Worm (Caenorhabditis elegans): ENCODE measurements around the gene ceh-20.
A peak's percentile ranks its signal among the peaks of the same experiment; 100 is the strongest.

The ceh-20 gene

DNA sequence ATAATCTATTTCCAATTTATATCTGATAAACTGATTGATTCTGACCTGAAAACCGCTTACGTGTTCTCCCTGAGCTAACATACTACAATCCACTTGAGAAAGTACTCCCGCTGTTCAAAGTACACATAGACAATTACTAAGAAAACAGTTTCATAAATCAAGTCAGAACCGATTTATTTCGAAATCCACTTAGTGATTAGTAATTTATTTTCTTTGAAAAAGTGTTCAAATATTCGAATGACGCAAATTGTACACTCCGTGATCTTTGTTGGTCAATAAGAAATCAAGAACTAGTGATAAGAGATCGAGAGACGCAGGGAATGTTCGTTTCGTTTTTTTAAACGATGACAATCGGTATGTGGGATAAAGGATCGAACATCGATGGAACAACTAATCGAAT, 12.8 kb downstream of the ceh-20 start:
- TF ChIP-seq nhr-80 (tag; optimal IDR thresholded peaks at IDR 0.05) = peak; percentile 27
- 0 out of 2 replicates have a peak, but pooled peaks have one; percentile 41 for TF ChIP-seq lin-26 (GFP tag; IDR thresholded peaks at IDR 0.05)
- no peak for TF ChIP-seq cebp-1 (GFP tag; IDR thresholded peaks at IDR 0.05)
- TF ChIP-seq cebp-1 (tag; optimal IDR thresholded peaks at IDR 0.05) = peak; percentile 52
- TF ChIP-seq snpc-1.1 (tag; optimal IDR thresholded peaks at IDR 0.05; ENCODE audit: insufficient read depth) = no peak

DNA sequence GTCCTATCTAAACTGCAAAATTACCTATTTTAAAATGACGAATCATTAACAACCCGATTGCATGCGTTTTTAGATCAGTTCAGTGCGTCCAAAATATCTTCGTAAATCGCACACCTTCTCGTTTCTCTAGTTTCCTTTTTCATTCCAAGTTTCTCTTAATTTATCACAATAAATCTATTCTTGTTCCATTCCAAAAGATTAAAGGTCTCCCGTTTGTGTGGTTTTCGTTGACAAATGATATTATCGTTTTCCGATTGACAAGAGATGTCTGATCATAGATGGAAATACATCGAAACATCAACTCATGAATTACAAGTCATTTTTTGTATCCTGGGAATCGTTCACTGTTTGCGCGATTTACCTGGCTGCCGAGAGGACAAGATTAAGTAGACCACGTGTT, 13.5 kb downstream of the ceh-20 start:
- TF ChIP-seq chd-7 (tag; optimal IDR thresholded peaks at IDR 0.05) = no peak
- no peak for TF ChIP-seq mes-4 (tag; optimal IDR thresholded peaks at IDR 0.05)
- TF ChIP-seq mel-28 (tag; optimal IDR thresholded peaks at IDR 0.05; ENCODE audit: borderline replicate concordance) = no peak
- no peak for TF ChIP-seq attf-5 (GFP tag; optimal IDR thresholded peaks at IDR 0.05)
- no peak for TF ChIP-seq attf-6 (GFP tag; IDR thresholded peaks at IDR 0.05)
- no peak for TF ChIP-seq dox-1 (GFP tag; IDR thresholded peaks at IDR 0.05)
- no peak for TF ChIP-seq madf-6 (GFP tag; IDR thresholded peaks at IDR 0.05)
- no peak for TF ChIP-seq efl-1 (GFP tag; optimal IDR thresholded peaks at IDR 0.05)
- no peak for TF ChIP-seq mcd-1 (GFP tag; IDR thresholded peaks at IDR 0.05)
- no peak for TF ChIP-seq hlh-26 (GFP tag; conservative IDR thresholded peaks at IDR 0.05)
- no peak for TF ChIP-seq akir-1 (GFP tag; optimal IDR thresholded peaks at IDR 0.05)

DNA sequence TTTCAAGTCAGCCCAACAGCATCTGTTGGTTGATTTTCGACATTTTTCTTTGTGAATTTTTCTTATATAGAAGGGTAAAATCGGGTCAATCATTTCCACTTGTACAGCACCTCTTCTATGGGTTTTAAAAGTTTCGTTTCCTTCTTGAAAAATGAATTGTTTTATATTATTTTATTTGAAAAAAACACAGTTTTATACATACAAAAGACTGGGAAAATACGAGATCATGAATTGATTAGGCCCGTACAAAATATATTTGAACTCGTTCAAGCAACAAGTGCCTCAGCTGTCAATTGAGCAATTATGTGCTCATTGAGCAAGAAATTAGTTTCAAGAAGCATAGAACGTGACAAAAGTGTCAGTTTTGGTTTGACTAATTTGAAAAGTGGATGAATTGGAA, 22.5 kb downstream of the ceh-20 start:
- no peak for TF ChIP-seq nfya-1 (tag; optimal IDR thresholded peaks at IDR 0.05; ENCODE audit: borderline replicate concordance, insufficient read depth)
- no peak for TF ChIP-seq hlh-26 (GFP tag; conservative IDR thresholded peaks at IDR 0.05)
- no peak for TF ChIP-seq tlf-1 (GFP tag; optimal IDR thresholded peaks at IDR 0.05)
- no peak for TF ChIP-seq fkh-3 (tag; optimal IDR thresholded peaks at IDR 0.05)
- no peak for TF ChIP-seq ztf-25 (GFP tag; IDR thresholded peaks at IDR 0.05)
- TF ChIP-seq somi-1 (GFP tag; optimal IDR thresholded peaks at IDR 0.05) = no peak
- no peak for TF ChIP-seq ets-4 (GFP tag; optimal IDR thresholded peaks at IDR 0.05)
- no peak for TF ChIP-seq attf-3 (GFP tag; conservative IDR thresholded peaks at IDR 0.05)
- TF ChIP-seq unc-130 (GFP tag; optimal IDR thresholded peaks at IDR 0.05) = no peak
- no peak for TF ChIP-seq ccch-3 (GFP tag; optimal IDR thresholded peaks at IDR 0.05)
- no peak for TF ChIP-seq T07F8.4 (tag; optimal IDR thresholded peaks at IDR 0.05)
- no peak for TF ChIP-seq F57C9.4 (tag; optimal IDR thresholded peaks at IDR 0.05)
- TF ChIP-seq chd-7 (tag; optimal IDR thresholded peaks at IDR 0.05) = no peak
- TF ChIP-seq egl-44 (GFP tag; IDR thresholded peaks at IDR 0.05) = no peak
- TF ChIP-seq cebp-2 (GFP tag; IDR thresholded peaks at IDR 0.05) = no peak
- TF ChIP-seq ama-1 (optimal IDR thresholded peaks at IDR 0.05) = no peak
- TF ChIP-seq ama-1 (GFP tag; optimal IDR thresholded peaks at IDR 0.05) = no peak
- no peak for TF ChIP-seq nhr-90 (tag; optimal IDR thresholded peaks at IDR 0.05)

DNA sequence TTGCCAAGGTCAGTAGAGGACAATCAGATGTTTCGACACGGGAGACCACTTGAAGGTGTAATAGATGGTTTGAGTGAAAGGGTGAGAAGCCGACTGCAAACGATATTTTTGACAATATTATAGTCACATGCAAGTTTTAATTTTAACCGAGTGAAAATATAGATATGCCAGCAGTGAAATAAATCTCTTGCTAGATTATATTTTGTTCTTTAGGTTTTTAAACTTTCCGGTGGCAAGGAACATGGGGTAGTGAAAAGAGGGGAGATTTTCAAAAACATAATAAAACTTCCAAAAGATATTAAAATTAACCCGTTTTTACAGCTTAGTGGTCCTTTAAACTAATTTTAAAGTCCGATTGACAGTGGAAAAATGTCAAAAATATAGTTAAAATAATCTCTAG, 25.7 kb downstream of the ceh-20 start, which contains the start of gene C06E8.5:
C06E8.5 (minus strand) TSS at position 101 of the 400 bp plus-strand sequence.
- TF ChIP-seq egl-18 (GFP tag; IDR thresholded peaks at IDR 0.05) = no peak
- TF ChIP-seq ceh-58 (GFP tag; IDR thresholded peaks at IDR 0.05) = no peak
- TF ChIP-seq ZK185.1 (tag; optimal IDR thresholded peaks at IDR 0.05; ENCODE audit: poor library complexity, severe bottlenecking) = no peak
- TF ChIP-seq F52B5.7 (tag; optimal IDR thresholded peaks at IDR 0.05) = no peak
- TF ChIP-seq ztf-6 (GFP tag; IDR thresholded peaks at IDR 0.05) = no peak
- TF ChIP-seq Y67H2A.10 (GFP tag; conservative IDR thresholded peaks at IDR 0.05) = no peak
- TF ChIP-seq F57C9.4 (tag; optimal IDR thresholded peaks at IDR 0.05) = no peak
- no peak for TF ChIP-seq him-1 (tag; optimal IDR thresholded peaks at IDR 0.05)
- no peak for TF ChIP-seq ccch-3 (GFP tag; optimal IDR thresholded peaks at IDR 0.05)
- no peak for TF ChIP-seq akir-1 (GFP tag; optimal IDR thresholded peaks at IDR 0.05)
- no peak for TF ChIP-seq nfyb-1 (GFP tag; IDR thresholded peaks at IDR 0.05)
- no peak for TF ChIP-seq ets-4 (GFP tag; optimal IDR thresholded peaks at IDR 0.05)
- no peak for TF ChIP-seq rcor-1 (GFP tag; IDR thresholded peaks at IDR 0.05)
- TF ChIP-seq F22D6.2 (tag; optimal IDR thresholded peaks at IDR 0.05) = no peak
- no peak for TF ChIP-seq nfya-1 (tag; optimal IDR thresholded peaks at IDR 0.05; ENCODE audit: borderline replicate concordance, insufficient read depth)
- no peak for TF ChIP-seq F39B2.1 (GFP tag; IDR thresholded peaks at IDR 0.05)
- TF ChIP-seq zfh-2 (GFP tag; conservative IDR thresholded peaks at IDR 0.05) = no peak
- no peak for TF ChIP-seq rpc-1 (optimal IDR thresholded peaks at IDR 0.05)
- TF ChIP-seq rpc-1 (tag; optimal IDR thresholded peaks at IDR 0.05) = no peak
- TF ChIP-seq K11D2.4 (GFP tag; IDR thresholded peaks at IDR 0.05) = no peak
- TF ChIP-seq snpc-1.1 (tag; optimal IDR thresholded peaks at IDR 0.05; ENCODE audit: insufficient read depth) = no peak

Measured in whole organism, young adult.